Worm (Caenorhabditis elegans) whole organism, late embryonic: Measurements from ENCODE around the gene pigb-1.

Experiments
- C08G9.2 ChIP-seq: sonication (generic microtip); optimal IDR thresholded peaks from 2 replicates; lab custom pipeline; 2016; ENCODE audit warnings: mild to moderate bottlenecking, missing genetic modification characterization, moderate library complexity, missing compliant biosample characterization
- C38D4.7 ChIP-seq: fragments of 200-800 bp; sonication (Bioruptor generic); optimal IDR thresholded peaks from 2 replicates; lab custom pipeline; 2018; ENCODE audit warnings: mild to moderate bottlenecking, missing genetic modification characterization, moderate library complexity, missing compliant biosample characterization
- F13H6.1 ChIP-seq: sonication (generic microtip); optimal IDR thresholded peaks from 2 replicates; lab custom pipeline; 2016; ENCODE audit warnings: missing genetic modification characterization, missing compliant biosample characterization
- K02D7.2 ChIP-seq: sonication (generic microtip); optimal IDR thresholded peaks from 2 replicates; lab custom pipeline; 2017; ENCODE audit warnings: mild to moderate bottlenecking, missing genetic modification characterization, missing compliant biosample characterization
- K09A11.1 ChIP-seq: sonication (generic microtip); optimal IDR thresholded peaks from 2 replicates; lab custom pipeline; 2017; ENCODE audit warnings: antibody characterized with exemption, mild to moderate bottlenecking, missing genetic modification characterization, missing compliant biosample characterization; ENCODE audit not compliant: insufficient read depth
- ama-1 ChIP-seq: fragments of 150-350 bp; optimal IDR thresholded peaks from 2 replicates; lab custom pipeline; 2014
- ceh-18 ChIP-seq: sonication (generic microtip); optimal IDR thresholded peaks from 2 replicates; lab custom pipeline; 2016; ENCODE audit warnings: missing genetic modification characterization, missing compliant biosample characterization
- ceh-19 ChIP-seq: fragments of 200-800 bp; sonication (Bioruptor generic); optimal IDR thresholded peaks from 2 replicates; lab custom pipeline; 2018; ENCODE audit warnings: mild to moderate bottlenecking, missing genetic modification characterization, missing compliant biosample characterization
- ceh-2 ChIP-seq: sonication (generic microtip); optimal IDR thresholded peaks from 2 replicates; lab custom pipeline; 2016; ENCODE audit warnings: missing genotype, missing genetic modification characterization, missing compliant biosample characterization
- ceh-22 ChIP-seq: sonication (generic microtip); optimal IDR thresholded peaks from 2 replicates; lab custom pipeline; 2017; ENCODE audit warnings: missing biosample characterization, missing genetic modification characterization
- ceh-24 ChIP-seq: sonication (generic microtip); optimal IDR thresholded peaks from 2 replicates; lab custom pipeline; 2016; ENCODE audit warnings: mild to moderate bottlenecking, missing genetic modification characterization, missing compliant biosample characterization
- ceh-30 ChIP-seq: fragments of 150-350 bp; optimal IDR thresholded peaks from 2 replicates; lab custom pipeline; 2014; ENCODE audit warnings: missing biosample characterization, missing genetic modification characterization
- ceh-31 ChIP-seq: sonication (generic microtip); optimal IDR thresholded peaks from 2 replicates; lab custom pipeline; 2016; ENCODE audit warnings: missing genetic modification characterization, missing compliant biosample characterization
- ceh-34 ChIP-seq: sonication (generic microtip); optimal IDR thresholded peaks from 2 replicates; lab custom pipeline; 2016; ENCODE audit warnings: mild to moderate bottlenecking, missing genetic modification characterization, missing compliant biosample characterization
- ceh-45 ChIP-seq: fragments of 200-800 bp; sonication (Bioruptor generic); IDR thresholded peaks from 2 replicates; pipeline ENCODE4 v1.3.6; 2022; ENCODE audit warnings: missing genetic modification reagents, missing genetic modification characterization, missing compliant biosample characterization
- ceh-6 ChIP-seq: fragments of 200-800 bp; sonication (Bioruptor generic); optimal IDR thresholded peaks from 2 replicates; lab custom pipeline; 2018; ENCODE audit warnings: mild to moderate bottlenecking, missing genetic modification characterization, missing compliant biosample characterization
- che-1 ChIP-seq: sonication (generic microtip); optimal IDR thresholded peaks from 2 replicates; lab custom pipeline; 2016; ENCODE audit warnings: mild to moderate bottlenecking, missing genetic modification characterization, missing compliant biosample characterization
- dve-1 ChIP-seq: sonication (generic microtip); optimal IDR thresholded peaks from 2 replicates; lab custom pipeline; 2017; ENCODE audit warnings: antibody characterized with exemption, mild to moderate bottlenecking, missing genetic modification characterization, missing compliant biosample characterization
- elt-2 ChIP-seq: sonication (generic microtip); optimal IDR thresholded peaks from 2 replicates; lab custom pipeline; 2016; ENCODE audit warnings: missing genetic modification reagents, missing genetic modification characterization, missing compliant biosample characterization
- elt-4 ChIP-seq: sonication (generic microtip); optimal IDR thresholded peaks from 2 replicates; lab custom pipeline; 2016; ENCODE audit warnings: missing genetic modification characterization, missing compliant biosample characterization
- ets-4 ChIP-seq: sonication (generic microtip); optimal IDR thresholded peaks from 2 replicates; lab custom pipeline; 2016; ENCODE audit warnings: missing genetic modification characterization, missing compliant biosample characterization
- fax-1 ChIP-seq: sonication (generic microtip); optimal IDR thresholded peaks from 2 replicates; lab custom pipeline; 2016; ENCODE audit warnings: missing genotype, missing genetic modification characterization, missing compliant biosample characterization
- fkh-10 ChIP-seq: fragments of 150-350 bp; optimal IDR thresholded peaks from 2 replicates; lab custom pipeline; 2014; ENCODE audit warnings: missing biosample characterization, missing genetic modification reagents, missing genetic modification characterization
- fkh-6 ChIP-seq: sonication (generic microtip); optimal IDR thresholded peaks from 2 replicates; lab custom pipeline; 2016; ENCODE audit warnings: missing genetic modification characterization, missing compliant biosample characterization
- gmeb-2 ChIP-seq: sonication (generic microtip); optimal IDR thresholded peaks from 2 replicates; lab custom pipeline; 2016; ENCODE audit warnings: missing genetic modification characterization, inconsistent platforms, missing compliant biosample characterization
- hlh-13 ChIP-seq: fragments of 200-800 bp; sonication (Bioruptor generic); optimal IDR thresholded peaks from 2 replicates; lab custom pipeline; 2018; ENCODE audit warnings: mild to moderate bottlenecking, missing genetic modification characterization, missing compliant biosample characterization
- hlh-15 ChIP-seq: sonication (generic microtip); optimal IDR thresholded peaks from 2 replicates; lab custom pipeline; 2016; ENCODE audit warnings: missing genetic modification characterization, missing compliant biosample characterization
- hlh-30 ChIP-seq: sonication (generic microtip); optimal IDR thresholded peaks from 2 replicates; lab custom pipeline; 2017; ENCODE audit warnings: antibody characterized with exemption, missing genetic modification characterization, missing compliant biosample characterization; ENCODE audit not compliant: insufficient read depth
- hlh-6 ChIP-seq: sonication (generic microtip); optimal IDR thresholded peaks from 2 replicates; lab custom pipeline; 2016; ENCODE audit warnings: missing genotype, missing genetic modification characterization, missing compliant biosample characterization
- lim-6 ChIP-seq: sonication (generic microtip); optimal IDR thresholded peaks from 2 replicates; lab custom pipeline; 2016; ENCODE audit warnings: missing genetic modification characterization, missing compliant biosample characterization
- lin-11 ChIP-seq: fragments of 200-800 bp; sonication (Bioruptor generic); optimal IDR thresholded peaks from 2 replicates; lab custom pipeline; 2018; ENCODE audit warnings: mild to moderate bottlenecking, missing genetic modification characterization, missing compliant biosample characterization
- madf-2 ChIP-seq: sonication (generic microtip); optimal IDR thresholded peaks from 2 replicates; lab custom pipeline; 2017; ENCODE audit warnings: missing genetic modification characterization, missing compliant biosample characterization
- nhr-11 ChIP-seq: fragments of 150-350 bp; optimal IDR thresholded peaks from 2 replicates; lab custom pipeline; 2014; ENCODE audit warnings: missing biosample characterization, missing genetic modification characterization
- nhr-232 ChIP-seq: sonication (generic microtip); optimal IDR thresholded peaks from 2 replicates; lab custom pipeline; 2016; ENCODE audit warnings: missing genetic modification characterization, missing compliant biosample characterization
- npax-4 ChIP-seq: sonication (generic microtip); optimal IDR thresholded peaks from 2 replicates; lab custom pipeline; 2016; ENCODE audit warnings: missing genetic modification characterization, missing compliant biosample characterization
- odd-2 ChIP-seq: sonication (generic microtip); optimal IDR thresholded peaks from 2 replicates; lab custom pipeline; 2017; ENCODE audit warnings: antibody characterized with exemption, mild to moderate bottlenecking, missing genetic modification characterization, missing compliant biosample characterization
- pag-3 ChIP-seq: sonication (generic microtip); optimal IDR thresholded peaks from 2 replicates; lab custom pipeline; 2016; ENCODE audit warnings: missing compliant biosample characterization, missing genetic modification characterization, borderline replicate concordance
- pax-1 ChIP-seq: fragments of 150-350 bp; optimal IDR thresholded peaks from 2 replicates; lab custom pipeline; 2014; ENCODE audit warnings: missing biosample characterization, missing genetic modification characterization
- pha-2 ChIP-seq: sonication (generic microtip); optimal IDR thresholded peaks from 2 replicates; lab custom pipeline; 2017; ENCODE audit warnings: mild to moderate bottlenecking, missing genetic modification characterization, missing compliant biosample characterization
- pha-4 ChIP-seq: fragments of 150-350 bp; optimal IDR thresholded peaks from 2 replicates; lab custom pipeline; 2018; ENCODE audit warnings: missing biosample characterization, missing genetic modification reagents, missing genetic modification characterization
- pros-1 ChIP-seq: fragments of 150-350 bp; optimal IDR thresholded peaks from 2 replicates; lab custom pipeline; 2014; ENCODE audit warnings: missing biosample characterization, missing genetic modification reagents, missing genetic modification characterization
- rnt-1 ChIP-seq: sonication (generic microtip); optimal IDR thresholded peaks from 2 replicates; lab custom pipeline; 2016; ENCODE audit warnings: missing genetic modification characterization, missing compliant biosample characterization
- sox-2 ChIP-seq: fragments of 200-800 bp; sonication (Bioruptor generic); IDR thresholded peaks from 2 replicates; pipeline ENCODE4 v1.3.6; 2022; ENCODE audit warnings: missing genetic modification reagents, missing genetic modification characterization, missing compliant biosample characterization
- sox-4 ChIP-seq: sonication (generic microtip); optimal IDR thresholded peaks from 2 replicates; lab custom pipeline; 2017; ENCODE audit warnings: mild to moderate bottlenecking, missing genetic modification characterization, inconsistent platforms, missing compliant biosample characterization
- syd-9 ChIP-seq: sonication (generic microtip); optimal IDR thresholded peaks from 2 replicates; lab custom pipeline; 2016; ENCODE audit warnings: mild to moderate bottlenecking, missing genetic modification characterization, moderate library complexity, missing compliant biosample characterization
- tbx-7 ChIP-seq: sonication (generic microtip); optimal IDR thresholded peaks from 2 replicates; lab custom pipeline; 2016; ENCODE audit warnings: missing genotype, missing genetic modification characterization, missing compliant biosample characterization
- ttx-3 ChIP-seq: sonication (generic microtip); optimal IDR thresholded peaks from 2 replicates; lab custom pipeline; 2016; ENCODE audit warnings: missing genetic modification reagents, missing genetic modification characterization, missing compliant biosample characterization
- unc-3 ChIP-seq, 2 experiments: fragments of 200-800 bp in 1 of 2; sonication (Bioruptor generic) in 1 of 2; sonication (generic microtip) in 1 of 2; conservative IDR thresholded peaks in 1 of 2; optimal IDR thresholded peaks in 1 of 2; 2 replicates each; pipeline versions ENCODE4 v1.3.6 to Lab custom; 2016 to 2022; ENCODE audit warnings: missing compliant biosample characterization in 2 of 2, missing genetic modification characterization in 2 of 2, missing genetic modification reagents in 1 of 2
- unc-42 ChIP-seq: sonication (generic microtip); optimal IDR thresholded peaks from 2 replicates; lab custom pipeline; 2016; ENCODE audit warnings: missing genotype, missing genetic modification characterization, missing compliant biosample characterization
- unc-55 ChIP-seq: sonication (generic microtip); optimal IDR thresholded peaks from 2 replicates; lab custom pipeline; 2017; ENCODE audit warnings: missing biosample characterization, missing genetic modification reagents, missing genetic modification characterization
- unc-86 ChIP-seq: sonication (generic microtip); optimal IDR thresholded peaks from 2 replicates; lab custom pipeline; 2016; ENCODE audit warnings: missing genetic modification characterization, missing compliant biosample characterization

The pigb-1 gene

ce11 chrII:5033935-5034334, 41.1 kb upstream of the pigb-1 start, which contains the start of gene F33G12.3:
Gene F33G12.3, minus strand, starts transcription at chrII:5034035.
- TF ChIP-seq unc-55 (GFP tag; lab: Kevin White, UChicago) (no peak), ets-4 (no peak), hlh-30 (no peak), F13H6.1 (no peak), ama-1 (no peak), ceh-6 (GFP tag; lab: Kevin White, UChicago) (no peak), pha-4 (tag; lab: Kevin White, UChicago) (no peak), lim-6 (tag; lab: Kevin White, UChicago) (no peak), K02D7.2 (tag; lab: Kevin White, UChicago) (no peak), fkh-10 (GFP tag; lab: Kevin White, UChicago) (no peak)

DNA sequence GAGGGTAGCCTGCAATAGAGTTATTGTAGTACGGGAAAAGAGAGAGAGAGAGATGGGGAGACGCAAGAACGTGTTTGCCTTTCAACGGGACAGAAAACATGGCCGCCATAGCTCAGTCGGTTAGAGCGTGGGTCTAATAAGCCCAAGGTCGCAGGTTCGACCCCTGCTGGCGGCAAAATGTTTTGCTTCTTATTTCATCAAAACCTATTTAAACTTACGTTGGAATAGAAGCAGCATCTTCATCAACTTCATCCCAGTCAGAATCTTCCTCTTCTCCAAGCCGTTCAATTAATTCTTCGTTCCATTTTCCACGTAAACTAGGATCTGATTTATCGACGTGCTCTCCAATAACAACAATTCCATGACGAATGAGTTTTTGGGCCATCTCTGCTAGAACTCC, 39.8 kb upstream of the pigb-1 start:
- TF ChIP-seq syd-9 (tag; lab: Kevin White, UChicago) (peak; percentile 84), unc-42 (tag; lab: Kevin White, UChicago) (peak; percentile 78), ceh-34 (tag; lab: Kevin White, UChicago) (peak; percentile 91), hlh-13 (GFP tag; lab: Kevin White, UChicago) (peak; percentile 79), tbx-7 (tag; lab: Kevin White, UChicago) (peak; percentile 7), C08G9.2 (tag; lab: Kevin White, UChicago) (peak; percentile 86), ceh-30 (tag; lab: Kevin White, UChicago) (no peak), pax-1 (tag; lab: Kevin White, UChicago) (no peak), odd-2 (tag; lab: Kevin White, UChicago) (peak; percentile 54), sox-4 (tag; lab: Kevin White, UChicago) (peak; percentile 88), ceh-45 (GFP tag; lab: Robert Waterston, UW) (peak; percentile 77; the same call in 1 of the 2 replicates), dve-1 (tag; lab: Kevin White, UChicago) (peak; percentile 83), unc-86 (tag; lab: Kevin White, UChicago) (peak; percentile 89), rnt-1 (tag; lab: Kevin White, UChicago) (peak; percentile 58), fkh-6 (tag; lab: Kevin White, UChicago) (peak; percentile 84), sox-2 (GFP tag; lab: Robert Waterston, UW) (peak; percentile 54), pha-2 (tag; lab: Kevin White, UChicago) (peak; percentile 88), K09A11.1 (tag; lab: Kevin White, UChicago) (peak; percentile 78), ceh-2 (tag; lab: Kevin White, UChicago) (peak; percentile 86), hlh-15 (tag; lab: Kevin White, UChicago) (peak; percentile 80), nhr-11 (no peak), ceh-19 (GFP tag; lab: Kevin White, UChicago) (peak; percentile 83), fax-1 (peak; percentile 82), npax-4 (peak; percentile 73), ceh-24 (tag; lab: Kevin White, UChicago) (peak; percentile 72), ceh-31 (peak; percentile 75), elt-2 (tag; lab: Kevin White, UChicago) (peak; percentile 100), ttx-3 (peak; percentile 81), lin-11 (peak; percentile 75), madf-2 (tag; lab: Kevin White, UChicago) (peak; percentile 81), che-1 (peak; percentile 90), nhr-232 (peak; percentile 87), F13H6.1 (peak; percentile 86), pag-3 (tag; lab: Kevin White, UChicago) (peak; percentile 15), C38D4.7 (peak; percentile 85), ceh-18 (peak; percentile 91), fkh-10 (GFP tag; lab: Kevin White, UChicago) (no peak), pros-1 (tag; lab: Kevin White, UChicago) (peak; percentile 34), ama-1 (no peak), elt-4 (tag; lab: Kevin White, UChicago) (peak; percentile 15), gmeb-2 (tag; lab: Kevin White, UChicago) (peak; percentile 87), ets-4 (no peak), hlh-6 (tag; lab: Kevin White, UChicago) (peak; percentile 97), unc-3 (GFP tag; conservative IDR thresholded peaks at IDR 0.05; lab: Robert Waterston, UW) (peak; percentile 86), unc-3 (tag; optimal IDR thresholded peaks at IDR 0.05; lab: Kevin White, UChicago) (peak; percentile 81), ceh-22 (tag; lab: Kevin White, UChicago) (peak; percentile 22)
